Fruit fly (Drosophila melanogaster) whole organism, adult: ENCODE data around the gene CG9400.

Source experiments
- CG1620 ChIP-seq: fragments of 200-800 bp; sonication (Bioruptor generic); optimal IDR thresholded peaks from 2 replicates; lab custom pipeline; 2016; ENCODE audit warnings: missing biosample characterization, missing genetic modification characterization
- Crg-1 ChIP-seq: fragments of 200-800 bp; sonication (Bioruptor generic); optimal IDR thresholded peaks from 2 replicates; lab custom pipeline; 2016; ENCODE audit warnings: missing biosample characterization, missing genetic modification characterization
- Hr96 ChIP-seq: fragments of 200-800 bp; sonication (Bioruptor generic); optimal IDR thresholded peaks from 2 replicates; lab custom pipeline; 2016; ENCODE audit warnings: missing biosample characterization, missing genetic modification characterization
- cnc ChIP-seq, 2 experiments: fragments of >200 bp; optimal IDR thresholded peaks; 2 replicates each; lab custom pipeline; 2017

- TF ChIP-seq Hr96 (no peak), cnc (optimal IDR thresholded peaks at IDR 0.05; lab: Kevin White, UChicago) (no peak), Crg-1 (GFP tag; lab: Kevin White, UChicago) (no peak), CG1620 (GFP tag; lab: Kevin White, UChicago) (no peak)
Observed at dm6 chrX:14242479-14242878, 46.7 kb downstream of the CG9400 start, which contains the start of gene mRNA-cap.
